Worm (Caenorhabditis elegans) whole organism, early embryonic: ENCODE results near the gene mrps-28.

Experiments used
- B0310.2 ChIP-seq: sonication (generic microtip); optimal IDR thresholded peaks from 2 replicates; lab custom pipeline; 2016; ENCODE audit warnings: mild to moderate bottlenecking, missing genetic modification characterization, missing compliant biosample characterization
- F13C5.2 ChIP-seq: sonication (generic microtip); optimal IDR thresholded peaks from 2 replicates; lab custom pipeline; 2017; ENCODE audit warnings: mild to moderate bottlenecking, missing genetic modification characterization, inconsistent platforms, missing compliant biosample characterization
- aly-1 ChIP-seq: sonication (generic microtip); optimal IDR thresholded peaks from 2 replicates; lab custom pipeline; 2016; ENCODE audit warnings: missing genetic modification characterization, missing compliant biosample characterization
- ama-1 ChIP-seq: fragments of 150-350 bp; optimal IDR thresholded peaks from 2 replicates; lab custom pipeline; 2014
- ceh-13 ChIP-seq: fragments of 200-800 bp; sonication (Bioruptor generic); optimal IDR thresholded peaks from 2 replicates; lab custom pipeline; 2018; ENCODE audit warnings: mild to moderate bottlenecking, missing genetic modification characterization, missing compliant biosample characterization
- ceh-36 ChIP-seq: sonication (generic microtip); optimal IDR thresholded peaks from 2 replicates; lab custom pipeline; 2016; ENCODE audit warnings: missing genetic modification characterization, inconsistent platforms, missing compliant biosample characterization
- ets-7 ChIP-seq: sonication (generic microtip); optimal IDR thresholded peaks from 2 replicates; lab custom pipeline; 2016; ENCODE audit warnings: missing genotype, missing genetic modification characterization, missing compliant biosample characterization
- flt-1 ChIP-seq: fragments of 200-800 bp; sonication (Bioruptor generic); IDR thresholded peaks from 2 replicates; pipeline ENCODE4 v1.3.6; 2022; ENCODE audit warnings: missing genetic modification characterization, missing compliant biosample characterization
- hmbx-1 ChIP-seq: sonication (generic microtip); optimal IDR thresholded peaks from 2 replicates; lab custom pipeline; 2016; ENCODE audit warnings: mild to moderate bottlenecking, missing genetic modification characterization, missing compliant biosample characterization
- hmg-4 ChIP-seq: fragments of 200-800 bp; sonication (Bioruptor generic); optimal IDR thresholded peaks from 2 replicates; lab custom pipeline; 2018; ENCODE audit warnings: mild to moderate bottlenecking, missing genetic modification characterization, missing compliant biosample characterization
- hnd-1 ChIP-seq: sonication (generic microtip); optimal IDR thresholded peaks from 2 replicates; lab custom pipeline; 2016; ENCODE audit warnings: missing genetic modification characterization, missing compliant biosample characterization
- scrt-1 ChIP-seq: fragments of 200-800 bp; sonication (Bioruptor generic); IDR thresholded peaks from 2 replicates; pipeline ENCODE4 v1.3.6; 2022; ENCODE audit warnings: missing genetic modification characterization, missing compliant biosample characterization
- sea-1 ChIP-seq: fragments of 200-800 bp; sonication (Bioruptor generic); conservative IDR thresholded peaks from 2 replicates; pipeline ENCODE4 v1.3.6; 2022; ENCODE audit warnings: missing genetic modification characterization, missing compliant biosample characterization
- tbx-11 ChIP-seq: fragments of 200-800 bp; sonication (Bioruptor generic); IDR thresholded peaks from 2 replicates; pipeline ENCODE4 v1.3.6; 2022; ENCODE audit warnings: missing genetic modification characterization, missing compliant biosample characterization
- tbx-37 ChIP-seq: fragments of 200-800 bp; sonication (Bioruptor generic); conservative IDR thresholded peaks from 2 replicates; pipeline ENCODE4 v1.3.6; 2022; ENCODE audit warnings: missing genetic modification reagents, missing genetic modification characterization, missing compliant biosample characterization
- tra-4 ChIP-seq: sonication (generic microtip); optimal IDR thresholded peaks from 2 replicates; lab custom pipeline; 2017; ENCODE audit warnings: missing genetic modification characterization, missing compliant biosample characterization

The mrps-28 gene

ce11 chrV:19674543-19674942, 30.5 kb downstream of the mrps-28 start, which contains the start of gene mrp-7:
mrp-7 (plus strand) TSS chrV:19674843.
- no peak for TF ChIP-seq ceh-13
- TF ChIP-seq tra-4 (tag; lab: Kevin White, UChicago): no peak
- TF ChIP-seq tbx-11 (GFP tag; lab: Robert Waterston, UW): no peak
- TF ChIP-seq hmbx-1 (tag; lab: Kevin White, UChicago): no peak
- no peak for TF ChIP-seq ama-1 (lab: Kevin White, UChicago)
- TF ChIP-seq hmg-4 (GFP tag; lab: Kevin White, UChicago): no peak
- TF ChIP-seq hnd-1 (tag; lab: Kevin White, UChicago): no peak
- TF ChIP-seq scrt-1: no peak
- TF ChIP-seq B0310.2 (tag; lab: Kevin White, UChicago): no peak
- no peak for TF ChIP-seq flt-1 (GFP tag; lab: Robert Waterston, UW)
- TF ChIP-seq F13C5.2 (tag; lab: Kevin White, UChicago): no peak
- no peak for TF ChIP-seq aly-1 (tag; lab: Kevin White, UChicago)
- TF ChIP-seq ceh-36: no peak
- TF ChIP-seq tbx-37: no peak
- no peak for TF ChIP-seq sea-1 (GFP tag; lab: Robert Waterston, UW)

ce11 chrV:19691271-19691886, 47.3 kb downstream of the mrps-28 start:
- TF ChIP-seq tra-4 (tag; lab: Kevin White, UChicago): no peak
- TF ChIP-seq F13C5.2 (tag; lab: Kevin White, UChicago): no peak

- TF ChIP-seq tbx-11 (GFP tag; lab: Robert Waterston, UW) (no peak), tbx-37 (no peak), flt-1 (GFP tag; lab: Robert Waterston, UW) (no peak), B0310.2 (tag; lab: Kevin White, UChicago) (no peak), F13C5.2 (tag; lab: Kevin White, UChicago) (no peak), scrt-1 (no peak), ets-7 (tag; lab: Kevin White, UChicago) (no peak), hmbx-1 (tag; lab: Kevin White, UChicago) (no peak)
Measured at ce11 chrV:19691954-19692353, 47.9 kb downstream of the mrps-28 start.
